Worm (Caenorhabditis elegans): ENCODE results near the gene pat-3.

ce11 chrIII:3869292-3869781, 44.6 kb downstream of the pat-3 start:
- TF ChIP-seq fax-1 (tag; optimal IDR thresholded peaks at IDR 0.05) (no peak), ceh-30 (tag; optimal IDR thresholded peaks at IDR 0.05) (no peak), ama-1 (optimal IDR thresholded peaks at IDR 0.05) (peak; percentile 62), nfya-1 (tag; optimal IDR thresholded peaks at IDR 0.05) (no peak), ceh-18 (tag; optimal IDR thresholded peaks at IDR 0.05) (no peak), pax-1 (tag; optimal IDR thresholded peaks at IDR 0.05) (no peak), ztf-16 (tag; optimal IDR thresholded peaks at IDR 0.05) (no peak)
